Fruit fly (Drosophila melanogaster): ENCODE data around the gene puc.

Gene puc

dm6 chr3R:8157247-8157646, 52.1 kb downstream of the puc start:
- TF ChIP-seq CG9948 (tag; optimal IDR thresholded peaks at IDR 0.05) (no peak), Pif1B (GFP tag; optimal IDR thresholded peaks at IDR 0.05) (no peak), CG10348 (GFP tag; IDR thresholded peaks at IDR 0.05) (no peak), gl (tag; optimal IDR thresholded peaks at IDR 0.05) (no peak), CG34367 (tag; optimal IDR thresholded peaks at IDR 0.05) (no peak), CG13204 (GFP tag; optimal IDR thresholded peaks at IDR 0.05) (no peak), rn (GFP tag; IDR thresholded peaks at IDR 0.05) (no peak), Pif1A (GFP tag; optimal IDR thresholded peaks at IDR 0.05) (no peak), CG32121 (GFP tag; IDR thresholded peaks at IDR 0.05) (no peak), D1 (tag; optimal IDR thresholded peaks at IDR 0.05) (no peak), Ets98B (GFP tag; IDR thresholded peaks at IDR 0.05) (no peak), EcR (GFP tag; optimal IDR thresholded peaks at IDR 0.05) (no peak), CG8301 (tag; optimal IDR thresholded peaks at IDR 0.05) (no peak)

- TF ChIP-seq gl (tag; optimal IDR thresholded peaks at IDR 0.05): no peak
- no peak for TF ChIP-seq CG8301 (tag; optimal IDR thresholded peaks at IDR 0.05)
- TF ChIP-seq CG13204 (GFP tag; optimal IDR thresholded peaks at IDR 0.05): no peak
- TF ChIP-seq Ets98B (GFP tag; IDR thresholded peaks at IDR 0.05): no peak
- TF ChIP-seq Pif1B (GFP tag; optimal IDR thresholded peaks at IDR 0.05): no peak
- TF ChIP-seq CG32121 (GFP tag; IDR thresholded peaks at IDR 0.05): no peak
- no peak for TF ChIP-seq CG14655 (GFP tag; optimal IDR thresholded peaks at IDR 0.05)
- no peak for TF ChIP-seq CG15710 (tag; optimal IDR thresholded peaks at IDR 0.05)
- TF ChIP-seq CG9948 (tag; optimal IDR thresholded peaks at IDR 0.05): no peak
- TF ChIP-seq CG12605 (GFP tag; IDR thresholded peaks at IDR 0.05): no peak
- TF ChIP-seq CG34367 (tag; optimal IDR thresholded peaks at IDR 0.05): no peak
Observed at dm6 chr3R:8158328-8158727, 53.2 kb downstream of the puc start.

DNA sequence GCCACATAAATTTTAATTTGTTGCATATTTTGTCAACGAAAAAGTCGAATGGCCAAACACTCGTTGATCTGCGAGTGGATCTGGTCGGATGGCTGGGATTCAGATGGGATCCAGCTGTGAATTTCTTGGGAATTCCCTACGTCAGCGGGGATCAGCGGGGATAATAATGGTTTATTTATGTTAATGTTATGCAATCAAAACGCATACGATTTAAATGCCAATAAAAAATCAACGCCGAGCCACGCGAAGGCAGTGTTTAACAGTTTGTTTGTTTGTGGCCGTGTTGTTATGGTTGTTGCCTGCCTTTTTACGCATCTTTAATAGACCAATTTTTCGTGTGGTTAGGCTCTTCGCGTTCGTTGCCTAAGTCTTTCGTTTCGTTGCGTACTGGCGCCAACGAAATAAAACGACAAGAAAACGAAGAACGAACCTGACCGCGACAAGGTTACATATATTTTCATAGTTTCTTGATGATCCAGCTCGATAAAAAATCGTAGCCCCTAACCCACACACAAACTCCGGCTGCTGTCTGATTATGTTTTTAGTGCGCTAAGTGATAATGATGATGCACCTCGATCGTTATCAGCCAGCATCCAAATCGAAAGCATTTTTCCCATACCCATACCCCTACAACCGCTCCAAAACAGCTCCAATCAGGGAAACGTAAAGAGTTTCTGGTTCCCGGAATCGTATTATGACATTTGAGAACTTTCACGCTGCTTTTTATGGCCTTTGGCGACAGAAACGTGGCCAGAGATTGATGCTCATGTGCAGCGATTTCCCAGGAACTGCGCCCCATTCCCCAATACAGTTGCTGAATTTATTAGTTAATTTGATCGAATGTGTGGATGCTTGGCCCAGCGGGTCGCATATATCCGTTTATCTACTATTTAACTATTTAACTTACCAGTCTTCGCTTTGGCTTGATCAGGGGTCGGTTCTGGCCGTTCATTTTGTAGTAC, 55.2 kb downstream of the puc start:
- no peak for TF ChIP-seq Snoo (tag; optimal IDR thresholded peaks at IDR 0.05)
- TF ChIP-seq CG9948 (tag; optimal IDR thresholded peaks at IDR 0.05): no peak
- no peak for TF ChIP-seq CG8301 (tag; optimal IDR thresholded peaks at IDR 0.05)
- no peak for TF ChIP-seq CG14655 (GFP tag; optimal IDR thresholded peaks at IDR 0.05)
- no peak for TF ChIP-seq CG13204 (GFP tag; optimal IDR thresholded peaks at IDR 0.05)
- no peak for TF ChIP-seq CG10348 (GFP tag; IDR thresholded peaks at IDR 0.05)
- TF ChIP-seq Pif1A (GFP tag; optimal IDR thresholded peaks at IDR 0.05): no peak
- no peak for TF ChIP-seq CG32121 (GFP tag; IDR thresholded peaks at IDR 0.05)
- TF ChIP-seq D1 (tag; optimal IDR thresholded peaks at IDR 0.05): no peak
- no peak for TF ChIP-seq EcR (GFP tag; optimal IDR thresholded peaks at IDR 0.05)
- TF ChIP-seq Ets98B (GFP tag; IDR thresholded peaks at IDR 0.05): no peak
- no peak for TF ChIP-seq CG34367 (tag; optimal IDR thresholded peaks at IDR 0.05)
- no peak for TF ChIP-seq CG17806 (tag; optimal IDR thresholded peaks at IDR 0.05)
- TF ChIP-seq fd96Ca (GFP tag; IDR thresholded peaks at IDR 0.05): no peak
- TF ChIP-seq rn (GFP tag; IDR thresholded peaks at IDR 0.05): no peak
- TF ChIP-seq CG15710 (tag; optimal IDR thresholded peaks at IDR 0.05): no peak
- no peak for TF ChIP-seq CG8159 (tag; optimal IDR thresholded peaks at IDR 0.05)
- no peak for TF ChIP-seq gl (tag; optimal IDR thresholded peaks at IDR 0.05)

dm6 chr3R:8164850-8165249, 59.7 kb downstream of the puc start:
- TF ChIP-seq CG10348 (GFP tag; IDR thresholded peaks at IDR 0.05) (no peak), Pif1A (GFP tag; optimal IDR thresholded peaks at IDR 0.05) (no peak), gl (tag; optimal IDR thresholded peaks at IDR 0.05) (peak; percentile 53), CG8159 (tag; optimal IDR thresholded peaks at IDR 0.05) (peak; percentile 49), CG9948 (tag; optimal IDR thresholded peaks at IDR 0.05) (peak; percentile 30), D1 (tag; optimal IDR thresholded peaks at IDR 0.05) (no peak), CG15710 (tag; optimal IDR thresholded peaks at IDR 0.05) (peak; percentile 11), CG34367 (tag; optimal IDR thresholded peaks at IDR 0.05) (peak; percentile 26), CG17806 (tag; optimal IDR thresholded peaks at IDR 0.05) (peak; percentile 25)

DNA sequence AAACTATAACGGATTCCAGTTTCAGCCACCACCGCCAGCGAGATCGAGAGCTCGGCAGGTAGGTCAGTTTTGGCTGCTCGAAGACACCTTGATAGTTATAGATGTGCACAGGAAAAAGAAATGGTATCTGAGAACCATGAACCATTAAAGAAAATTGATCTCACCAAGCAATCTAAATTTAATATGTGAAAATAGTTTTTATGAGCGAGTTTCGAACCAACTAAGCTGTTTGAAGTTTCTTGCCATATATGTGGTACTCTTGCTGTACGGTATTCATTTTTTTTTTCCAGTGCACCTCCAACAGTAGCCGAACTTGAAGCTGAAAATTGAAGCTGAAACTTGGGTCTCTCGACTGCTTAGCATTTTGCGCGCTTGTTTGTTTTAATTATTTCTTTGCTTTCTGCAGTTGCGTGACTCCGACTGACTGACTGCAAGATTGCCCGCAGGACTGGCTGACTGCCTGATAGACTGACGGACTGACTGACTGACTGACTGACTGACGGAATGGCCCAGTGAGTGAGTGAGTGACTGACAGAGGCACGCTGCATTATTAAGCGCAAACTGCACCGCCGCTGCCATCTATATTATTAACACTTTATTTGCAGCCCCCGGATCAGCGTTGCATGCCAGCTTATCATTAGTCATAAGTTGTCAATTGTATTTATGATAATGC, 66.5 kb downstream of the puc start:
- TF ChIP-seq CG9948 (tag; optimal IDR thresholded peaks at IDR 0.05): peak; percentile 9
- peak; percentile 30 for TF ChIP-seq Pif1A (GFP tag; optimal IDR thresholded peaks at IDR 0.05)
- peak; percentile 75 for TF ChIP-seq CG32121 (GFP tag; IDR thresholded peaks at IDR 0.05)
- peak; percentile 73; the same call in 2 of the 3 replicates for TF ChIP-seq CG4496 (GFP tag; IDR thresholded peaks at IDR 0.05)
- TF ChIP-seq EcR (GFP tag; optimal IDR thresholded peaks at IDR 0.05): no peak
- peak; percentile 38 for TF ChIP-seq CG8159 (tag; optimal IDR thresholded peaks at IDR 0.05)
- TF ChIP-seq CG15710 (tag; optimal IDR thresholded peaks at IDR 0.05): peak; percentile 36
- TF ChIP-seq CG14655 (GFP tag; optimal IDR thresholded peaks at IDR 0.05): peak; percentile 47
- 0 out of 2 replicates have a peak, but pooled peaks have one; percentile 30 for TF ChIP-seq rn (GFP tag; IDR thresholded peaks at IDR 0.05)
- TF ChIP-seq Ets98B (GFP tag; IDR thresholded peaks at IDR 0.05): peak; percentile 78
- peak; percentile 18 for TF ChIP-seq Pif1B (GFP tag; optimal IDR thresholded peaks at IDR 0.05)
- TF ChIP-seq fd96Ca (GFP tag; IDR thresholded peaks at IDR 0.05): peak; percentile 68; the same call in 2 of the 3 replicates
- TF ChIP-seq CG34367 (tag; optimal IDR thresholded peaks at IDR 0.05): no peak
- no peak for TF ChIP-seq gl (tag; optimal IDR thresholded peaks at IDR 0.05)
- peak; percentile 61 for TF ChIP-seq CG8301 (tag; optimal IDR thresholded peaks at IDR 0.05)
- TF ChIP-seq CG17806 (tag; optimal IDR thresholded peaks at IDR 0.05): peak; percentile 13
- no peak for TF ChIP-seq CG12605 (GFP tag; IDR thresholded peaks at IDR 0.05)
- TF ChIP-seq D1 (tag; optimal IDR thresholded peaks at IDR 0.05): no peak
